Fruit fly (Drosophila melanogaster) whole organism, prepupa: ENCODE data around the gene CG9522.
A peak's percentile ranks its signal among the peaks of the same experiment; 100 is the strongest.

Source experiments
- Blimp-1 ChIP-seq: fragments of 200-800 bp; sonication (Bioruptor generic); optimal IDR thresholded peaks from 3 replicates; lab custom pipeline; 2017; ENCODE audit warnings: missing biosample characterization, missing genetic modification characterization, mild to moderate bottlenecking, moderate library complexity, missing genetic modification reagents
- CG10631 ChIP-seq: fragments of 200-800 bp; sonication (Bioruptor generic); optimal IDR thresholded peaks from 2 replicates; lab custom pipeline; 2016; ENCODE audit warnings: missing biosample characterization, missing genetic modification characterization
- CG10669 ChIP-seq: fragments of 200-800 bp; sonication (Bioruptor generic); optimal IDR thresholded peaks from 3 replicates; lab custom pipeline; 2018; ENCODE audit warnings: missing biosample characterization, mild to moderate bottlenecking, missing genetic modification characterization, moderate library complexity
- CG11294 ChIP-seq: fragments of 200-800 bp; sonication (Bioruptor generic); IDR thresholded peaks from 2 replicates; pipeline ENCODE4 v1.3.6; 2022; ENCODE audit warnings: missing biosample characterization, missing genetic modification characterization
- CG11902 ChIP-seq: fragments of 200-800 bp; sonication (Bioruptor generic); optimal IDR thresholded peaks from 3 replicates; lab custom pipeline; 2016; ENCODE audit warnings: missing biosample characterization, missing genetic modification characterization
- CG15336 ChIP-seq: fragments of 200-800 bp; sonication (Bioruptor generic); IDR thresholded peaks from 2 replicates; pipeline ENCODE4 v1.3.6; 2022; ENCODE audit warnings: missing biosample characterization, missing genetic modification characterization
- CG1621 ChIP-seq: fragments of 200-800 bp; sonication (Bioruptor generic); optimal IDR thresholded peaks from 3 replicates; lab custom pipeline; 2018; ENCODE audit warnings: missing biosample characterization, mild to moderate bottlenecking, missing genetic modification characterization
- CG16779 ChIP-seq: fragments of 200-800 bp; sonication (Bioruptor generic); optimal IDR thresholded peaks from 3 replicates; lab custom pipeline; 2017; ENCODE audit warnings: missing biosample characterization, mild to moderate bottlenecking, missing genetic modification characterization
- CG31627 ChIP-seq: fragments of 200-800 bp; sonication (Bioruptor generic); optimal IDR thresholded peaks from 3 replicates; lab custom pipeline; 2016; ENCODE audit warnings: missing biosample characterization, missing genetic modification characterization
- CG32006 ChIP-seq: fragments of 200-800 bp; sonication (Bioruptor generic); optimal IDR thresholded peaks from 3 replicates; lab custom pipeline; 2017; ENCODE audit warnings: missing biosample characterization, mild to moderate bottlenecking, missing genetic modification characterization
- CG34406 ChIP-seq: fragments of 200-800 bp; sonication (Bioruptor generic); optimal IDR thresholded peaks from 3 replicates; lab custom pipeline; 2016; ENCODE audit warnings: missing biosample characterization, missing genetic modification characterization
- CG3919 ChIP-seq: fragments of 200-800 bp; sonication (Bioruptor generic); optimal IDR thresholded peaks from 3 replicates; lab custom pipeline; 2016; ENCODE audit warnings: missing biosample characterization, missing genetic modification characterization
- CG4318 ChIP-seq: fragments of 200-800 bp; sonication (Bioruptor generic); optimal IDR thresholded peaks from 3 replicates; lab custom pipeline; 2017; ENCODE audit warnings: missing biosample characterization, mild to moderate bottlenecking, missing genetic modification characterization
- CG6163 ChIP-seq: fragments of 200-800 bp; sonication (Bioruptor generic); IDR thresholded peaks from 3 replicates; pipeline ENCODE4 v1.3.6; 2022; ENCODE audit warnings: missing biosample characterization, missing genetic modification characterization
- CG6276 ChIP-seq: fragments of 200-800 bp; sonication (Bioruptor generic); optimal IDR thresholded peaks from 2 replicates; lab custom pipeline; 2017; ENCODE audit warnings: missing biosample characterization, mild to moderate bottlenecking, missing genetic modification characterization
- CG6808 ChIP-seq: fragments of 200-800 bp; sonication (Bioruptor generic); optimal IDR thresholded peaks from 3 replicates; lab custom pipeline; 2017; ENCODE audit warnings: missing biosample characterization, missing genetic modification characterization, mild to moderate bottlenecking, moderate library complexity, missing genetic modification reagents
- CG6854 ChIP-seq: fragments of 200-800 bp; sonication (Bioruptor generic); optimal IDR thresholded peaks from 2 replicates; lab custom pipeline; 2017; ENCODE audit warnings: missing biosample characterization, mild to moderate bottlenecking, missing genetic modification characterization
- CG7368 ChIP-seq: fragments of 200-800 bp; sonication (Bioruptor generic); optimal IDR thresholded peaks from 3 replicates; lab custom pipeline; 2016; ENCODE audit warnings: missing biosample characterization, missing genetic modification characterization
- CG8119 ChIP-seq: fragments of 200-800 bp; sonication (Bioruptor generic); IDR thresholded peaks from 3 replicates; pipeline ENCODE4 v1.3.6; 2022; ENCODE audit warnings: missing biosample characterization, missing genetic modification characterization
- CG8319 ChIP-seq: fragments of 200-800 bp; sonication (Bioruptor generic); optimal IDR thresholded peaks from 3 replicates; lab custom pipeline; 2016; ENCODE audit warnings: missing biosample characterization, missing genetic modification characterization
- CG9139 ChIP-seq: fragments of 200-800 bp; sonication (Bioruptor generic); optimal IDR thresholded peaks from 3 replicates; lab custom pipeline; 2017; ENCODE audit warnings: missing biosample characterization, mild to moderate bottlenecking, missing genetic modification characterization
- Eip75B ChIP-seq: fragments of 200-800 bp; sonication (Bioruptor generic); optimal IDR thresholded peaks from 3 replicates; lab custom pipeline; 2016; ENCODE audit warnings: missing biosample characterization, missing genetic modification characterization
- Eip78C ChIP-seq: fragments of 200-800 bp; sonication (Bioruptor generic); peaks from one replicate; lab custom pipeline; 2016; ENCODE audit warnings: missing biosample characterization, missing genetic modification characterization
- Eip93F ChIP-seq: fragments of 200-800 bp; sonication (Bioruptor generic); optimal IDR thresholded peaks from 2 replicates; lab custom pipeline; 2016; ENCODE audit warnings: missing biosample characterization, mild to moderate bottlenecking, missing genetic modification characterization
- Hr38 ChIP-seq: sonication (Bioruptor generic); optimal IDR thresholded peaks from 2 replicates; lab custom pipeline; 2016; ENCODE audit warnings: missing biosample characterization, missing genetic modification characterization
- Hr4 ChIP-seq: fragments of 200-800 bp; sonication (Bioruptor generic); optimal IDR thresholded peaks from 3 replicates; lab custom pipeline; 2016; ENCODE audit warnings: missing biosample characterization, missing genetic modification characterization
- Lpt ChIP-seq: fragments of 200-800 bp; sonication (Bioruptor generic); optimal IDR thresholded peaks from 3 replicates; lab custom pipeline; 2016; ENCODE audit warnings: missing biosample characterization, missing genetic modification characterization
- Met ChIP-seq: fragments of 200-800 bp; sonication (Bioruptor generic); optimal IDR thresholded peaks from 3 replicates; lab custom pipeline; 2016; ENCODE audit warnings: missing biosample characterization, missing genetic modification characterization
- Smox ChIP-seq: fragments of 200-800 bp; sonication (Bioruptor generic); optimal IDR thresholded peaks from 3 replicates; lab custom pipeline; 2016; ENCODE audit warnings: missing biosample characterization, missing genetic modification characterization
- Sox14 ChIP-seq: fragments of 200-800 bp; sonication (Bioruptor generic); optimal IDR thresholded peaks from 3 replicates; lab custom pipeline; 2016; ENCODE audit warnings: missing biosample characterization, missing genetic modification characterization
- Sox15 ChIP-seq: fragments of 200-800 bp; sonication (Bioruptor generic); optimal IDR thresholded peaks from 3 replicates; lab custom pipeline; 2016; ENCODE audit warnings: missing biosample characterization, missing genetic modification characterization
- achi ChIP-seq: fragments of 200-800 bp; sonication (Bioruptor generic); optimal IDR thresholded peaks from 3 replicates; lab custom pipeline; 2016; ENCODE audit warnings: missing biosample characterization, missing genetic modification characterization
- acj6 ChIP-seq: fragments of 200-800 bp; sonication (Bioruptor generic); optimal IDR thresholded peaks from 3 replicates; lab custom pipeline; 2016; ENCODE audit warnings: missing biosample characterization, missing genetic modification characterization
- dac ChIP-seq: fragments of 200-800 bp; sonication (Bioruptor generic); optimal IDR thresholded peaks from 2 replicates; lab custom pipeline; 2017; ENCODE audit warnings: missing biosample characterization, mild to moderate bottlenecking, missing genetic modification characterization
- dsx ChIP-seq: fragments of 200-800 bp; optimal IDR thresholded peaks from 3 replicates; lab custom pipeline; 2019; ENCODE audit warnings: missing biosample characterization, mild to moderate bottlenecking, missing genetic modification characterization, moderate library complexity; ENCODE audit not compliant: poor library complexity, severe bottlenecking
- eg ChIP-seq: fragments of 200-800 bp; sonication (Bioruptor generic); IDR thresholded peaks from 3 replicates; pipeline ENCODE4 v1.3.6; 2022; ENCODE audit warnings: missing biosample characterization, missing genetic modification characterization
- esn ChIP-seq: fragments of 200-800 bp; sonication (Bioruptor generic); optimal IDR thresholded peaks from 2 replicates; lab custom pipeline; 2016; ENCODE audit warnings: missing biosample characterization, mild to moderate bottlenecking, missing genetic modification characterization, moderate library complexity
- fd59A ChIP-seq: fragments of 200-800 bp; sonication (Bioruptor generic); optimal IDR thresholded peaks from 2 replicates; lab custom pipeline; 2017; ENCODE audit warnings: missing biosample characterization, mild to moderate bottlenecking, missing genetic modification characterization, missing genetic modification reagents
- fkh ChIP-seq: fragments of 200-800 bp; sonication (Bioruptor generic); optimal IDR thresholded peaks from 3 replicates; lab custom pipeline; 2017; ENCODE audit warnings: missing biosample characterization, mild to moderate bottlenecking, missing genetic modification characterization, moderate library complexity
- pdm3 ChIP-seq: fragments of 200-800 bp; sonication (Bioruptor generic); optimal IDR thresholded peaks from 3 replicates; lab custom pipeline; 2016; ENCODE audit warnings: missing biosample characterization, missing genetic modification characterization
- salr ChIP-seq, 2 experiments: fragments of 200-800 bp; sonication (Bioruptor generic); optimal IDR thresholded peaks; 3 replicates each; lab custom pipeline; 2016 to 2018; ENCODE audit warnings: missing biosample characterization in 2 of 2, missing genetic modification characterization in 2 of 2, mild to moderate bottlenecking in 1 of 2
- ss ChIP-seq, 2 experiments: fragments of 200-800 bp; sonication (Bioruptor generic); optimal IDR thresholded peaks; 2 replicates in 1 of 2; 3 replicates in 1 of 2; lab custom pipeline; 2017 to 2018; ENCODE audit warnings: mild to moderate bottlenecking in 2 of 2, missing biosample characterization in 2 of 2, missing genetic modification characterization in 2 of 2, moderate library complexity in 1 of 2
- svp ChIP-seq: fragments of 200-800 bp; sonication (Bioruptor generic); peaks from one replicate; lab custom pipeline; 2016; ENCODE audit warnings: missing biosample characterization, missing genetic modification characterization
- vri ChIP-seq: fragments of 200-800 bp; sonication (Bioruptor generic); optimal IDR thresholded peaks from 3 replicates; lab custom pipeline; 2016; ENCODE audit warnings: missing biosample characterization, mild to moderate bottlenecking, missing genetic modification characterization

The CG9522 gene

DNA sequence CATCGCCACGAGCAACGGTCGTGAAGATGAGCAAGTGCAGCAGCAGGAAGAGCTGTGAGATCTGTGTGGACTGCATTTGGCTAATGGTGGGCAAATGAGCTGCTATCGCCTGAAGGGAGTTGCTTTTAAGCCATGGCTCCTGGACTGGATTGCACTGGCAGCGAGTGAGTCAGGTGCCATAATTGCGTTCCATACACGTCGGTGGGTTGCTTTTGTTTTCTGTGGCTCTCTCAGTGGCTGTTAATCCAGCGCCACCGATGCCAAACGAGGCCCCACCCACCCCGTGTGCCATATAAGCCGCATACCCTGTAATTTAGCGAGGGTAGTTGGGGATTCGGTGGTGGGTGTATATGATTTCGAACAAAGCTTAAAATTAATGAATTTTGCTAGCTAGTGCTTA, 4.0 kb downstream of the CG9522 start, which contains the start of gene CG12539:
Gene CG12539, minus strand, starts transcription at position 101 of the 400 bp plus-strand sequence.
- TF ChIP-seq CG6163 (GFP tag; lab: Robert Waterston, UW) (no peak), Sox15 (GFP tag; lab: Kevin White, UChicago) (no peak), CG16779 (tag; lab: Kevin White, UChicago) (no peak), acj6 (GFP tag; lab: Kevin White, UChicago) (no peak), CG8319 (no peak), CG3919 (GFP tag; lab: Kevin White, UChicago) (no peak), achi (GFP tag; lab: Kevin White, UChicago) (no peak), esn (no peak), Met (GFP tag; lab: Kevin White, UChicago) (no peak), CG10631 (GFP tag; lab: Kevin White, UChicago) (no peak)

DNA sequence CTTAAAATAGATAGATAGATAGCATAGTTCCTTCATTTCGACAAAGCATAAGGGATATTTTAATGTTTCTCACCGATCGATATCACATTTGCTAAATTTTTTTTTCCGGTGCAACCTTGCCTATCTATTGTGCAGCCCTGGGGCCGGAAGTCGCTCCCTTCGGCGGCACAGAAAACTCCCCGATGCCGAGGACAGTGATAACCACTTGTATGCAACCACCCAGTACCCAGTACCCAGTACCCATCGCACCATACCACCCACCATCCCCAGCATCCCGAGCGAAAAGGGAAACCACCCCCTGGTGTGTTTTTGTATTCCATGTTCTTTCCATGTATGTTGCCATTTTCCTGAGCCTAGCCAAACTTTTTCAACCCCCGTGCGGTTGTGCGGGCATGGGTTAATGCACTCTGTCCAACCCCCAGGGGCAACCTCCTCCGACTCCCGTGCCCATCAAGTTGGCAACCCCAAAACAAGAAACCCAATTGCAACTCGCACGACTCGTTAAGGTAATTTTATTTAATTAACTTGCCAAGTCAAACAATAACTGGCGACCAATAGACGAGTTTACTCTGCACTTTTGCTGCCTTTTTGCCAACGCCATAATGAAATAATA, 6.6 kb downstream of the CG9522 start:
- TF ChIP-seq CG10631 (GFP tag; lab: Kevin White, UChicago), result no peak
- no peak for TF ChIP-seq CG6276 (GFP tag; lab: Kevin White, UChicago)
- peak; percentile 30 for TF ChIP-seq svp (GFP tag; lab: Kevin White, UChicago)
- TF ChIP-seq eg, result no peak
- no peak for TF ChIP-seq Eip93F (GFP tag; lab: Kevin White, UChicago)
- no peak for TF ChIP-seq achi (GFP tag; lab: Kevin White, UChicago)
- TF ChIP-seq CG6163 (GFP tag; lab: Robert Waterston, UW), result no peak
- TF ChIP-seq CG6808, result no peak

DNA sequence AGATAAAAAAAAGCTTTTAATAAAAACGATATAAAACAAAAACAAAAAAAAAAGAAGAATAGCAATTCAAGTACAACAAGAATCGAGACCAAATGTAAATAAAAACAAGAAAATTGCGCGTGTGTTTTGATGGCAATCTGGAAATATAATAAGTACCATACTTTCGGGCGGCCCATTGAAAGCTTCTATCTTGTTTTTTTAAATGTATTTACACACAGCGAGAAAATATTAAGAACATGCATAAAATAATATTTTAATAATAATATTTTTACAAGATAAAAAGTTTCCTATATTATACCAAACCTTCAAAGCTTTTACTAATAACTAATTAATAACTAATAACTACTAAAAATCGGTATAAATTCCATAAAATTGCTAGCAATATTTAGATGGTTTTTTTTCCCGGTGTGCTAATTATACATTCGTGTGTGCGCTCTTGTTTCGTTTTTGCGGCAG, 8.2 kb downstream of the CG9522 start:
- no peak; the same call in 1 of the 3 replicates for TF ChIP-seq CG8119 (GFP tag; lab: Robert Waterston, UW)
- TF ChIP-seq Hr38 (GFP tag; lab: Kevin White, UChicago), result no peak
- TF ChIP-seq Eip75B (GFP tag; lab: Kevin White, UChicago), result peak; percentile 52
- peak; percentile 43 for TF ChIP-seq CG16779 (tag; lab: Kevin White, UChicago)
- TF ChIP-seq CG31627, result no peak
- peak; percentile 64 to 73 for TF ChIP-seq ss (GFP tag; optimal IDR thresholded peaks at IDR 0.05; lab: Kevin White, UChicago)
- peak; percentile 20 for TF ChIP-seq CG4318 (GFP tag; lab: Kevin White, UChicago)
- TF ChIP-seq achi (GFP tag; lab: Kevin White, UChicago), result peak; percentile 35
- TF ChIP-seq esn, result peak; percentile 31
- no peak for TF ChIP-seq CG7368 (GFP tag; lab: Kevin White, UChicago)
- peak; percentile 36 for TF ChIP-seq acj6 (GFP tag; lab: Kevin White, UChicago)
- no peak for TF ChIP-seq Blimp-1 (GFP tag; lab: Kevin White, UChicago)
- TF ChIP-seq fd59A, result no peak
- peak; percentile 51 for TF ChIP-seq CG10669 (GFP tag; lab: Kevin White, UChicago)
- TF ChIP-seq CG8319, result no peak
- TF ChIP-seq CG1621 (tag; lab: Kevin White, UChicago), result peak; percentile 37
- TF ChIP-seq svp (GFP tag; lab: Kevin White, UChicago), result peak; percentile 35
- TF ChIP-seq Sox15 (GFP tag; lab: Kevin White, UChicago), result no peak
- peak; percentile 61 for TF ChIP-seq CG15336 (GFP tag; lab: Robert Waterston, UW)
- peak; percentile 37 for TF ChIP-seq CG34406 (GFP tag; lab: Kevin White, UChicago)
- peak; percentile 38 for TF ChIP-seq dsx
- peak; percentile 52 for TF ChIP-seq CG32006 (GFP tag; lab: Kevin White, UChicago)
- TF ChIP-seq CG6163 (GFP tag; lab: Robert Waterston, UW), result peak; percentile 56; the same call in 2 of the 3 replicates
- no peak for TF ChIP-seq Eip93F (GFP tag; lab: Kevin White, UChicago)
- no peak for TF ChIP-seq dac (GFP tag; lab: Kevin White, UChicago)
- TF ChIP-seq Lpt (GFP tag; lab: Kevin White, UChicago), result peak; percentile 15
- peak; percentile 17 for TF ChIP-seq CG3919 (GFP tag; lab: Kevin White, UChicago)
- TF ChIP-seq pdm3 (GFP tag; lab: Kevin White, UChicago), result peak; percentile 28
- peak in 1 of 2 experiments; percentile 29 for TF ChIP-seq salr (GFP tag; optimal IDR thresholded peaks at IDR 0.05; lab: Kevin White, UChicago)
- TF ChIP-seq CG9139 (GFP tag; lab: Kevin White, UChicago), result peak; percentile 42
- no peak for TF ChIP-seq CG6854 (GFP tag; lab: Kevin White, UChicago)
- TF ChIP-seq CG11902 (GFP tag; lab: Kevin White, UChicago), result no peak
- TF ChIP-seq CG6276 (GFP tag; lab: Kevin White, UChicago), result peak; percentile 36
- no peak for TF ChIP-seq Smox (GFP tag; lab: Kevin White, UChicago)
- peak; percentile 52 for TF ChIP-seq fkh
- no peak for TF ChIP-seq Hr4 (GFP tag; lab: Kevin White, UChicago)
- no peak for TF ChIP-seq vri
- peak; percentile 90 for TF ChIP-seq Eip78C
- no peak for TF ChIP-seq Sox14
- TF ChIP-seq CG11294 (GFP tag; lab: Robert Waterston, UW), result no peak
- peak; percentile 70 for TF ChIP-seq CG6808
